Worm (Caenorhabditis elegans) whole organism, L1 larva: ENCODE measurements around the gene Y54G11A.3.

Source experiments
- C04F5.9 ChIP-seq: sonication (generic microtip); optimal IDR thresholded peaks from 2 replicates; lab custom pipeline; 2016; ENCODE audit warnings: missing genetic modification characterization, missing compliant biosample characterization
- C34B4.2 ChIP-seq: sonication (generic microtip); optimal IDR thresholded peaks from 2 replicates; lab custom pipeline; 2017; ENCODE audit warnings: mild to moderate bottlenecking, missing genetic modification characterization, missing compliant biosample characterization
- F16B12.6 ChIP-seq: fragments of 150-350 bp; optimal IDR thresholded peaks from 2 replicates; lab custom pipeline; 2014; ENCODE audit warnings: missing biosample characterization, missing genetic modification characterization
- Y116A8C.19 ChIP-seq: sonication (generic microtip); optimal IDR thresholded peaks from 2 replicates; lab custom pipeline; 2016; ENCODE audit warnings: missing compliant biosample characterization, missing genetic modification characterization, borderline replicate concordance
- aha-1 ChIP-seq: fragments of 150-350 bp; optimal IDR thresholded peaks from 2 replicates; lab custom pipeline; 2014; ENCODE audit warnings: missing biosample characterization, missing genetic modification characterization
- alr-1 ChIP-seq: fragments of 200-800 bp; sonication (Bioruptor generic); optimal IDR thresholded peaks from 2 replicates; lab custom pipeline; 2018; ENCODE audit warnings: borderline replicate concordance, mild to moderate bottlenecking, missing genetic modification characterization, missing compliant biosample characterization
- ceh-63 ChIP-seq: fragments of 200-800 bp; sonication (Bioruptor generic); optimal IDR thresholded peaks from 2 replicates; lab custom pipeline; 2018; ENCODE audit warnings: mild to moderate bottlenecking, missing genetic modification characterization, missing compliant biosample characterization
- ceh-8 ChIP-seq: fragments of 200-800 bp; sonication (Bioruptor generic); optimal IDR thresholded peaks from 2 replicates; lab custom pipeline; 2018; ENCODE audit warnings: mild to moderate bottlenecking, missing genetic modification characterization, moderate library complexity, missing compliant biosample characterization
- ceh-82 ChIP-seq, 3 experiments: fragments of 150-350 bp in 1 of 3; sonication (generic microtip) in 2 of 3; optimal IDR thresholded peaks; 2 replicates each; lab custom pipeline; 2014 to 2017; ENCODE audit warnings: missing biosample characterization in 3 of 3, missing genetic modification characterization in 3 of 3
- ceh-88 ChIP-seq: fragments of 200-800 bp; sonication (Bioruptor generic); IDR thresholded peaks from 2 replicates; pipeline ENCODE4 v1.3.6; 2022; ENCODE audit warnings: missing genetic modification characterization, missing compliant biosample characterization
- ceh-90 ChIP-seq: sonication (generic microtip); optimal IDR thresholded peaks from 2 replicates; lab custom pipeline; 2016; ENCODE audit warnings: missing genetic modification characterization, missing compliant biosample characterization
- dpl-1 ChIP-seq, 3 experiments: fragments of 150-350 bp in 2 of 3; sonication (generic microtip) in 1 of 3; optimal IDR thresholded peaks; 2 replicates each; lab custom pipeline; 2014 to 2017; ENCODE audit warnings: missing biosample characterization in 3 of 3, missing genetic modification characterization in 3 of 3, missing genetic modification reagents in 3 of 3
- dsc-1 ChIP-seq: sonication (generic microtip); optimal IDR thresholded peaks from 2 replicates; lab custom pipeline; 2016; ENCODE audit warnings: mild to moderate bottlenecking, missing genetic modification characterization, missing compliant biosample characterization
- efl-1 ChIP-seq, 4 experiments: fragments of 150-350 bp; optimal IDR thresholded peaks in 3 of 4; peaks in 1 of 4; 1 replicate in 1 of 4; 2 replicates in 3 of 4; lab custom pipeline; 2014; ENCODE audit warnings: missing biosample characterization in 2 of 4, missing genetic modification characterization in 2 of 4, missing genetic modification reagents in 2 of 4
- efl-3 ChIP-seq: fragments of 200-800 bp; sonication (Bioruptor generic); optimal IDR thresholded peaks from 2 replicates; lab custom pipeline; 2018; ENCODE audit warnings: mild to moderate bottlenecking, missing genetic modification characterization, missing compliant biosample characterization
- elt-3 ChIP-seq, 6 experiments: fragments of 150-350 bp in 1 of 6; sonication (generic microtip); optimal IDR thresholded peaks; 2 replicates each; lab custom pipeline; 2017 to 2018; ENCODE audit warnings: missing biosample characterization in 6 of 6, missing genetic modification characterization in 6 of 6, inconsistent platforms in 1 of 6
- ets-5 ChIP-seq: fragments of 200-800 bp; sonication (Bioruptor generic); IDR thresholded peaks from 2 replicates; pipeline ENCODE4 v1.3.6; 2022; ENCODE audit warnings: missing genetic modification characterization, missing compliant biosample characterization
- fkh-4 ChIP-seq: sonication (generic microtip); optimal IDR thresholded peaks from 2 replicates; lab custom pipeline; 2016; ENCODE audit warnings: missing compliant biosample characterization, missing genetic modification characterization, borderline replicate concordance
- fkh-8 ChIP-seq: sonication (generic microtip); optimal IDR thresholded peaks from 2 replicates; lab custom pipeline; 2016; ENCODE audit warnings: mild to moderate bottlenecking, missing genetic modification characterization, missing compliant biosample characterization
- fos-1 ChIP-seq: fragments of 150-350 bp; optimal IDR thresholded peaks from 2 replicates; lab custom pipeline; 2014; ENCODE audit warnings: missing biosample characterization, missing genetic modification characterization
- grh-1 ChIP-seq: fragments of 200-800 bp; sonication (Bioruptor generic); IDR thresholded peaks from 2 replicates; pipeline ENCODE4 v1.3.6; 2022; ENCODE audit warnings: missing genetic modification reagents, missing genetic modification characterization, missing compliant biosample characterization
- hlh-17 ChIP-seq: fragments of 200-800 bp; sonication (Bioruptor generic); optimal IDR thresholded peaks from 2 replicates; lab custom pipeline; 2018; ENCODE audit warnings: missing genetic modification characterization, mild to moderate bottlenecking, missing compliant biosample characterization, moderate library complexity, borderline replicate concordance
- hpl-2 ChIP-seq: fragments of 150-350 bp; optimal IDR thresholded peaks from 2 replicates; lab custom pipeline; 2014; ENCODE audit warnings: missing biosample characterization, missing genetic modification reagents, missing genetic modification characterization
- lin-13 ChIP-seq: fragments of 150-350 bp; optimal IDR thresholded peaks from 2 replicates; lab custom pipeline; 2014; ENCODE audit warnings: missing biosample characterization, missing genetic modification reagents, missing genetic modification characterization
- lin-15B ChIP-seq: fragments of 150-350 bp; sonication (generic microtip); optimal IDR thresholded peaks from 3 replicates; lab custom pipeline; 2014; ENCODE audit warnings: missing biosample characterization, missing genetic modification characterization
- lin-35 ChIP-seq, 2 experiments: fragments of 150-350 bp; optimal IDR thresholded peaks; 2 replicates each; lab custom pipeline; 2014; ENCODE audit warnings: missing biosample characterization in 2 of 2, missing genetic modification characterization in 2 of 2, missing genetic modification reagents in 2 of 2
- mab-9 ChIP-seq: fragments of 200-800 bp; sonication (Bioruptor generic); IDR thresholded peaks from 2 replicates; pipeline ENCODE4 v1.3.6; 2022; ENCODE audit warnings: missing genetic modification reagents, missing genetic modification characterization, missing compliant biosample characterization
- mdl-1 ChIP-seq, 2 experiments: fragments of 150-350 bp; optimal IDR thresholded peaks; 2 replicates each; lab custom pipeline; 2014 to 2017; ENCODE audit warnings: missing biosample characterization in 2 of 2, missing genetic modification characterization in 2 of 2, inconsistent platforms in 1 of 2
- mef-2 ChIP-seq: fragments of 150-350 bp; optimal IDR thresholded peaks from 2 replicates; lab custom pipeline; 2014; ENCODE audit warnings: missing biosample characterization, missing genetic modification characterization
- mep-1 ChIP-seq: fragments of 150-350 bp; optimal IDR thresholded peaks from 2 replicates; lab custom pipeline; 2014; ENCODE audit warnings: missing biosample characterization, missing genetic modification characterization
- nhr-11 ChIP-seq: fragments of 150-350 bp; optimal IDR thresholded peaks from 2 replicates; lab custom pipeline; 2014; ENCODE audit warnings: missing biosample characterization, missing genetic modification characterization
- nhr-12 ChIP-seq: sonication (generic microtip); optimal IDR thresholded peaks from 2 replicates; lab custom pipeline; 2017; ENCODE audit warnings: missing biosample characterization, missing genetic modification characterization
- nhr-19 ChIP-seq: fragments of 200-800 bp; sonication (Bioruptor generic); conservative IDR thresholded peaks from 2 replicates; pipeline ENCODE4 v1.3.6; 2022; ENCODE audit warnings: missing genetic modification characterization, missing compliant biosample characterization
- nhr-20 ChIP-seq: sonication (generic microtip); optimal IDR thresholded peaks from 2 replicates; lab custom pipeline; 2016; ENCODE audit warnings: mild to moderate bottlenecking, missing genetic modification characterization, missing compliant biosample characterization
- nhr-47 ChIP-seq: sonication (generic microtip); optimal IDR thresholded peaks from 2 replicates; lab custom pipeline; 2016; ENCODE audit warnings: mild to moderate bottlenecking, missing genetic modification characterization, moderate library complexity, missing compliant biosample characterization
- nhr-76 ChIP-seq: sonication (generic microtip); optimal IDR thresholded peaks from 2 replicates; lab custom pipeline; 2017; ENCODE audit warnings: missing biosample characterization, missing genetic modification characterization
- nhr-90 ChIP-seq: sonication (generic microtip); optimal IDR thresholded peaks from 2 replicates; lab custom pipeline; 2016; ENCODE audit warnings: mild to moderate bottlenecking, missing genetic modification characterization, missing compliant biosample characterization; ENCODE audit not compliant: poor library complexity
- pag-3 ChIP-seq: sonication (generic microtip); optimal IDR thresholded peaks from 2 replicates; lab custom pipeline; 2017; ENCODE audit warnings: missing genetic modification characterization, mild to moderate bottlenecking, missing compliant biosample characterization, antibody characterized with exemption, borderline replicate concordance; ENCODE audit not compliant: insufficient read depth
- pqm-1 ChIP-seq: sonication (generic microtip); optimal IDR thresholded peaks from 3 replicates; lab custom pipeline; 2017; ENCODE audit warnings: missing biosample characterization, missing genetic modification characterization
- rnt-1 ChIP-seq: sonication (generic microtip); optimal IDR thresholded peaks from 2 replicates; lab custom pipeline; 2016; ENCODE audit warnings: mild to moderate bottlenecking, missing genetic modification characterization, moderate library complexity, missing compliant biosample characterization
- skn-1 ChIP-seq: fragments of 150-350 bp; optimal IDR thresholded peaks from 2 replicates; lab custom pipeline; 2014; ENCODE audit warnings: missing biosample characterization, missing genetic modification characterization
- sox-4 ChIP-seq: sonication (generic microtip); optimal IDR thresholded peaks from 2 replicates; lab custom pipeline; 2016; ENCODE audit warnings: missing genetic modification characterization, missing compliant biosample characterization
- swsn-7 ChIP-seq: sonication (generic microtip); optimal IDR thresholded peaks from 2 replicates; lab custom pipeline; 2016; ENCODE audit warnings: missing genetic modification characterization, missing compliant biosample characterization
- tbx-2 ChIP-seq: sonication (generic microtip); optimal IDR thresholded peaks from 2 replicates; lab custom pipeline; 2016; ENCODE audit warnings: missing genetic modification characterization, missing compliant biosample characterization
- tlp-1 ChIP-seq: fragments of 150-350 bp; optimal IDR thresholded peaks from 2 replicates; lab custom pipeline; 2014; ENCODE audit warnings: missing biosample characterization, missing genetic modification characterization
- unc-30 ChIP-seq: sonication (generic microtip); optimal IDR thresholded peaks from 2 replicates; lab custom pipeline; 2017; ENCODE audit warnings: missing biosample characterization, missing genetic modification characterization
- unc-62 ChIP-seq: fragments of 150-350 bp; optimal IDR thresholded peaks from 2 replicates; lab custom pipeline; 2014; ENCODE audit warnings: missing biosample characterization, missing genetic modification reagents, missing genetic modification characterization
- unc-86 ChIP-seq: sonication (generic microtip); optimal IDR thresholded peaks from 2 replicates; lab custom pipeline; 2016; ENCODE audit warnings: missing genetic modification characterization, missing compliant biosample characterization
- unc-98 ChIP-seq: fragments of 200-800 bp; sonication (Bioruptor generic); IDR thresholded peaks from 2 replicates; pipeline ENCODE4 v1.3.6; 2022; ENCODE audit warnings: missing genetic modification characterization, missing compliant biosample characterization
- vab-15 ChIP-seq: sonication (generic microtip); optimal IDR thresholded peaks from 2 replicates; lab custom pipeline; 2017; ENCODE audit warnings: missing genotype, mild to moderate bottlenecking, missing genetic modification characterization, missing compliant biosample characterization
- zag-1 ChIP-seq: fragments of 150-350 bp; optimal IDR thresholded peaks from 2 replicates; lab custom pipeline; 2014; ENCODE audit warnings: missing biosample characterization, missing genetic modification characterization
- zip-4 ChIP-seq: fragments of 200-800 bp; sonication (Bioruptor generic); optimal IDR thresholded peaks from 2 replicates; lab custom pipeline; 2018; ENCODE audit warnings: mild to moderate bottlenecking, missing genetic modification characterization, moderate library complexity, missing compliant biosample characterization

Y54G11A.3 gene

ce11 chrII:14249489-14249888 lies 26.9 kb upstream of the Y54G11A.3 start:
- no peak for TF ChIP-seq efl-3 (GFP tag; lab: Kevin White, UChicago)
- TF ChIP-seq swsn-7 (tag; lab: Kevin White, UChicago): peak; percentile 50
- TF ChIP-seq dpl-1 (GFP tag; optimal IDR thresholded peaks at IDR 0.05; lab: Kevin White, UChicago): peak in 2 of 3 experiments; percentile 48 to 57
- no peak for TF ChIP-seq nhr-90
- TF ChIP-seq nhr-12 (tag; lab: Kevin White, UChicago): no peak
- TF ChIP-seq Y116A8C.19 (tag; lab: Kevin White, UChicago): no peak
- TF ChIP-seq fkh-4 (tag; lab: Kevin White, UChicago): no peak
- TF ChIP-seq nhr-76: no peak
- no peak for TF ChIP-seq ceh-90 (tag; lab: Kevin White, UChicago)
- peak; percentile 46 for TF ChIP-seq nhr-47 (tag; lab: Kevin White, UChicago)
- no peak for TF ChIP-seq pag-3 (tag; lab: Kevin White, UChicago)
- TF ChIP-seq ets-5 (GFP tag; lab: Robert Waterston, UW): no peak
- TF ChIP-seq C34B4.2 (tag; lab: Kevin White, UChicago): no peak
- TF ChIP-seq efl-1 (optimal IDR thresholded peaks at IDR 0.05; lab: Kevin White, UChicago): peak; percentile 55 to 60
- peak; percentile 62 to 95 for TF ChIP-seq efl-1 (GFP tag; optimal IDR thresholded peaks at IDR 0.05 in 1 of 2; lab: Kevin White, UChicago)
- TF ChIP-seq tlp-1 (tag; lab: Kevin White, UChicago): no peak
- no peak for TF ChIP-seq sox-4 (tag; lab: Kevin White, UChicago)
- TF ChIP-seq ceh-8 (GFP tag; lab: Kevin White, UChicago): no peak
- TF ChIP-seq mab-9 (GFP tag; lab: Robert Waterston, UW): no peak
- TF ChIP-seq elt-3 (tag; optimal IDR thresholded peaks at IDR 0.05; lab: Kevin White, UChicago): no peak
- TF ChIP-seq zag-1 (tag; lab: Kevin White, UChicago): no peak
- TF ChIP-seq zip-4 (GFP tag; lab: Kevin White, UChicago): no peak
- no peak for TF ChIP-seq unc-62 (GFP tag; lab: Kevin White, UChicago)
- peak; percentile 4 to 64 (median 37) for TF ChIP-seq ceh-82 (tag; optimal IDR thresholded peaks at IDR 0.05; lab: Kevin White, UChicago)
- peak; percentile 5; the same call in 1 of the 2 replicates for TF ChIP-seq nhr-19 (GFP tag; lab: Robert Waterston, UW)
- TF ChIP-seq lin-35 (GFP tag; optimal IDR thresholded peaks at IDR 0.05; lab: Kevin White, UChicago): peak; percentile 63 to 65
- peak; percentile 26 for TF ChIP-seq unc-86 (tag; lab: Kevin White, UChicago)
- no peak for TF ChIP-seq C04F5.9 (tag; lab: Kevin White, UChicago)
- no peak for TF ChIP-seq lin-13 (GFP tag; lab: Kevin White, UChicago)
- no peak for TF ChIP-seq hpl-2
- TF ChIP-seq vab-15 (tag; lab: Kevin White, UChicago): no peak
- no peak for TF ChIP-seq alr-1
- TF ChIP-seq mef-2: no peak
- no peak for TF ChIP-seq unc-30 (tag; lab: Kevin White, UChicago)
- peak; percentile 34 for TF ChIP-seq rnt-1 (tag; lab: Kevin White, UChicago)
- TF ChIP-seq tbx-2 (tag; lab: Kevin White, UChicago): peak; percentile 35
- TF ChIP-seq lin-15B (tag; lab: Kevin White, UChicago): no peak
- TF ChIP-seq ceh-63 (GFP tag; lab: Kevin White, UChicago): no peak
- TF ChIP-seq unc-98: no peak
- TF ChIP-seq fos-1 (tag; lab: Kevin White, UChicago): no peak
- peak; percentile 16 for TF ChIP-seq skn-1
- no peak for TF ChIP-seq nhr-11
- peak; percentile 52 for TF ChIP-seq nhr-20 (tag; lab: Kevin White, UChicago)
- TF ChIP-seq grh-1: no peak
- TF ChIP-seq ceh-88: no peak
- TF ChIP-seq fkh-8 (tag; lab: Kevin White, UChicago): no peak
- TF ChIP-seq dsc-1: peak; percentile 23
- no peak for TF ChIP-seq F16B12.6 (tag; lab: Kevin White, UChicago)
- TF ChIP-seq aha-1 (tag; lab: Kevin White, UChicago): no peak
- TF ChIP-seq mdl-1 (tag; optimal IDR thresholded peaks at IDR 0.05; lab: Kevin White, UChicago): peak in 1 of 2 experiments; percentile 71
- TF ChIP-seq hlh-17 (GFP tag; lab: Kevin White, UChicago): no peak
- TF ChIP-seq pqm-1 (tag; lab: Kevin White, UChicago): no peak
- TF ChIP-seq mep-1 (tag; lab: Kevin White, UChicago): peak; percentile 50
